Fruit fly (Drosophila melanogaster): ENCODE results near the gene CG9259.

DNA sequence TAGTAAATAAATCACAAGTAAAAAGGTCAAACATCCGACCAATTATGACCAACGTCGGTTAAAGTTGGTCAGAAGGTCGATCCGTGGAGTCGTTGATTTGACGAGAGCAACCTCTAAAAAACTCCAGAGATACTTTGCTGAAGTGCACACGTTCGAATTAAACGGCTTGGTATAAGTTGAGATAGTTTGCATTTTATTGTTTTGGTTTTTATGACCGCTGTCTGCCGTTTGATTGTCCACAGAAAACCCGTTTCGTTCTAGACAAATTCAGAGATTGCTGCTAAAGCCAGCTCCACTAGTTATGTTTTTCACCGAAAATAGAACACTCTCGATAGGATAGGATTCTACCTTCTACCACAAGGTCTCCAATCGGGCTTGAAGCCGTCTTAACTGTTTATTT, 15.4 kb upstream of the CG9259 start:
- TF ChIP-seq CG8478 (optimal IDR thresholded peaks at IDR 0.05) = no peak
- no peak for TF ChIP-seq CTCF (optimal IDR thresholded peaks at IDR 0.05)

All from S2 (cell line).